Fruit fly (Drosophila melanogaster) whole organism, embryonic: Measurements from ENCODE around the gene Prx3.

ENCODE experiments used
- Blimp-1 ChIP-seq: fragments of 200-800 bp; sonication (Bioruptor generic); optimal IDR thresholded peaks from 3 replicates; lab custom pipeline; 2018; ENCODE audit warnings: missing biosample characterization, missing genetic modification characterization, mild to moderate bottlenecking, moderate library complexity, missing genetic modification reagents
- CG10543 ChIP-seq: fragments of 200-800 bp; sonication (Bioruptor generic); optimal IDR thresholded peaks from 3 replicates; lab custom pipeline; 2017; ENCODE audit warnings: missing biosample characterization, mild to moderate bottlenecking, missing genetic modification characterization, moderate library complexity
- CG12155 ChIP-seq: fragments of 200-800 bp; sonication (Bioruptor generic); optimal IDR thresholded peaks from 3 replicates; lab custom pipeline; 2016; ENCODE audit warnings: missing biosample characterization, missing genetic modification characterization
- CG13624 ChIP-seq: fragments of 200-800 bp; sonication (Bioruptor generic); optimal IDR thresholded peaks from 2 replicates; lab custom pipeline; 2016; ENCODE audit warnings: missing biosample characterization, missing genetic modification characterization
- CG13894 ChIP-seq: fragments of 200-800 bp; sonication (Bioruptor generic); optimal IDR thresholded peaks from 3 replicates; lab custom pipeline; 2018; ENCODE audit warnings: missing biosample characterization, mild to moderate bottlenecking, missing genetic modification characterization, moderate library complexity
- CG15269 ChIP-seq: fragments of 200-800 bp; sonication (Bioruptor generic); optimal IDR thresholded peaks from 2 replicates; lab custom pipeline; 2018; ENCODE audit warnings: missing biosample characterization, mild to moderate bottlenecking, missing genetic modification characterization, moderate library complexity
- CG17359 ChIP-seq: fragments of 200-800 bp; sonication (Bioruptor generic); optimal IDR thresholded peaks from 3 replicates; lab custom pipeline; 2018; ENCODE audit warnings: missing biosample characterization, mild to moderate bottlenecking, missing genetic modification characterization, moderate library complexity
- CG17385 ChIP-seq: fragments of 200-800 bp; sonication (Bioruptor generic); optimal IDR thresholded peaks from 3 replicates; lab custom pipeline; 2018; ENCODE audit warnings: missing biosample characterization, mild to moderate bottlenecking, missing genetic modification characterization
- CG1832 ChIP-seq: fragments of 200-800 bp; sonication (Bioruptor generic); optimal IDR thresholded peaks from 2 replicates; lab custom pipeline; 2017; ENCODE audit warnings: missing biosample characterization, mild to moderate bottlenecking, missing genetic modification characterization, inconsistent platforms
- CG2116 ChIP-seq: fragments of 200-800 bp; sonication (Bioruptor generic); optimal IDR thresholded peaks from 3 replicates; lab custom pipeline; 2018; ENCODE audit warnings: missing biosample characterization, mild to moderate bottlenecking, missing genetic modification characterization
- CG2678 ChIP-seq: fragments of 200-800 bp; sonication (Bioruptor generic); optimal IDR thresholded peaks from 3 replicates; lab custom pipeline; 2019; ENCODE audit warnings: missing biosample characterization, mild to moderate bottlenecking, missing genetic modification characterization, moderate library complexity
- CG2712 ChIP-seq: fragments of 200-800 bp; optimal IDR thresholded peaks from 3 replicates; lab custom pipeline; 2019; ENCODE audit warnings: missing biosample characterization, mild to moderate bottlenecking, missing genetic modification characterization, moderate library complexity
- CG3065 ChIP-seq: fragments of 200-800 bp; sonication (Bioruptor generic); optimal IDR thresholded peaks from 2 replicates; lab custom pipeline; 2016; ENCODE audit warnings: missing biosample characterization, missing genetic modification characterization
- CG31365 ChIP-seq: fragments of 200-800 bp; sonication (Bioruptor generic); optimal IDR thresholded peaks from 2 replicates; lab custom pipeline; 2018; ENCODE audit warnings: missing biosample characterization, mild to moderate bottlenecking, missing genetic modification characterization
- CG4424 ChIP-seq: fragments of 200-800 bp; sonication (Bioruptor generic); optimal IDR thresholded peaks from 3 replicates; lab custom pipeline; 2016; ENCODE audit warnings: missing biosample characterization, missing genetic modification characterization
- CG8944 ChIP-seq: fragments of 200-800 bp; sonication (Bioruptor generic); optimal IDR thresholded peaks from 3 replicates; lab custom pipeline; 2016; ENCODE audit warnings: missing biosample characterization, missing genetic modification characterization
- Deaf1 ChIP-seq: fragments of 200-800 bp; optimal IDR thresholded peaks from 3 replicates; lab custom pipeline; 2019; ENCODE audit warnings: missing biosample characterization, mild to moderate bottlenecking, missing genetic modification characterization, moderate library complexity
- Doc2 ChIP-seq: fragments of 200-800 bp; sonication (Bioruptor generic); IDR thresholded peaks from 2 replicates; pipeline ENCODE4 v1.3.6; 2022; ENCODE audit warnings: missing biosample characterization, missing genetic modification characterization
- Hey ChIP-seq: fragments of 200-800 bp; sonication (Bioruptor generic); optimal IDR thresholded peaks from 3 replicates; lab custom pipeline; 2018; ENCODE audit warnings: missing biosample characterization, mild to moderate bottlenecking, missing genetic modification characterization
- Mad ChIP-seq: fragments of 200-800 bp; sonication (Bioruptor generic); optimal IDR thresholded peaks from 2 replicates; lab custom pipeline; 2016; ENCODE audit warnings: missing biosample characterization, missing genetic modification characterization
- NK7.1 ChIP-seq: fragments of 200-800 bp; sonication (Bioruptor generic); optimal IDR thresholded peaks from 3 replicates; lab custom pipeline; 2016; ENCODE audit warnings: missing biosample characterization, missing genetic modification characterization
- Nf-YB ChIP-seq: fragments of 200-800 bp; sonication (Bioruptor generic); optimal IDR thresholded peaks from 3 replicates; lab custom pipeline; 2019; ENCODE audit warnings: missing biosample characterization, mild to moderate bottlenecking, missing genetic modification characterization, moderate library complexity
- Nf-YC ChIP-seq: fragments of 200-800 bp; optimal IDR thresholded peaks from 3 replicates; lab custom pipeline; 2019; ENCODE audit warnings: missing biosample characterization, mild to moderate bottlenecking, missing genetic modification characterization, moderate library complexity
- Trl ChIP-seq, 3 experiments: fragments of >200 bp in 2 of 3; fragments of 200-800 bp in 1 of 3; sonication (Bioruptor generic) in 1 of 3; optimal IDR thresholded peaks; 2 replicates in 1 of 3; 3 replicates in 2 of 3; lab custom pipeline; 2016 to 2017; ENCODE audit warnings: missing biosample characterization in 1 of 3, missing genetic modification characterization in 1 of 3
- abd-A ChIP-seq: fragments of 200-800 bp; sonication (Bioruptor generic); optimal IDR thresholded peaks from 3 replicates; lab custom pipeline; 2019; ENCODE audit warnings: missing biosample characterization, mild to moderate bottlenecking, missing genetic modification characterization, moderate library complexity
- cg ChIP-seq: fragments of 200-800 bp; sonication (Bioruptor generic); optimal IDR thresholded peaks from 3 replicates; lab custom pipeline; 2019; ENCODE audit warnings: missing biosample characterization, mild to moderate bottlenecking, missing genetic modification characterization, moderate library complexity
- ci ChIP-seq: fragments of 200-800 bp; sonication (Bioruptor generic); IDR thresholded peaks from 3 replicates; pipeline ENCODE4 v1.3.6; 2022; ENCODE audit warnings: missing biosample characterization, missing genetic modification characterization
- crol ChIP-seq: fragments of 200-800 bp; sonication (Bioruptor generic); IDR thresholded peaks from 2 replicates; pipeline ENCODE4 v1.3.6; 2022; ENCODE audit warnings: missing biosample characterization, missing genetic modification characterization
- eyg ChIP-seq: fragments of 200-800 bp; sonication (Bioruptor generic); optimal IDR thresholded peaks from 3 replicates; lab custom pipeline; 2016; ENCODE audit warnings: missing biosample characterization, missing genetic modification characterization
- fd96Cb ChIP-seq: fragments of 200-800 bp; sonication (Bioruptor generic); optimal IDR thresholded peaks from 2 replicates; lab custom pipeline; 2018; ENCODE audit warnings: missing biosample characterization, mild to moderate bottlenecking, missing genetic modification characterization, moderate library complexity
- ftz-f1 ChIP-seq: fragments of 200-800 bp; sonication (Bioruptor generic); optimal IDR thresholded peaks from 2 replicates; lab custom pipeline; 2016; ENCODE audit warnings: missing biosample characterization, missing genetic modification characterization
- fu2 ChIP-seq: fragments of 200-800 bp; sonication (Bioruptor generic); optimal IDR thresholded peaks from 2 replicates; lab custom pipeline; 2016; ENCODE audit warnings: missing biosample characterization, missing genetic modification characterization
- pfk ChIP-seq: fragments of 200-800 bp; sonication (Bioruptor generic); optimal IDR thresholded peaks from 2 replicates; lab custom pipeline; 2018; ENCODE audit warnings: missing biosample characterization, mild to moderate bottlenecking, missing genetic modification characterization, moderate library complexity
- pnt ChIP-seq: fragments of 200-800 bp; sonication (Bioruptor generic); optimal IDR thresholded peaks from 3 replicates; lab custom pipeline; 2016; ENCODE audit warnings: missing biosample characterization, missing genetic modification characterization
- pum ChIP-seq: fragments of 200-800 bp; sonication (Bioruptor generic); optimal IDR thresholded peaks from 2 replicates; lab custom pipeline; 2016; ENCODE audit warnings: missing biosample characterization, missing genetic modification characterization
- sc ChIP-seq, 3 experiments: fragments of >200 bp in 2 of 3; fragments of 200-800 bp in 1 of 3; sonication (Bioruptor generic) in 1 of 3; optimal IDR thresholded peaks; 2 replicates in 2 of 3; 3 replicates in 1 of 3; lab custom pipeline; 2017; ENCODE audit warnings: mild to moderate bottlenecking in 1 of 3, missing biosample characterization in 1 of 3, missing genetic modification characterization in 1 of 3, missing genetic modification reagents in 1 of 3
- seq ChIP-seq: fragments of 200-800 bp; sonication (Bioruptor generic); IDR thresholded peaks from 2 replicates; pipeline ENCODE4 v1.3.6; 2022; ENCODE audit warnings: missing biosample characterization, missing genetic modification characterization
- sim ChIP-seq: fragments of 200-800 bp; sonication (Bioruptor generic); IDR thresholded peaks from 2 replicates; pipeline ENCODE4 v1.3.6; 2022; ENCODE audit warnings: missing biosample characterization, missing genetic modification characterization
- tgo ChIP-seq: fragments of 200-800 bp; sonication (Bioruptor generic); IDR thresholded peaks from 3 replicates; pipeline ENCODE4 v1.3.6; 2022; ENCODE audit warnings: missing biosample characterization, missing genetic modification characterization
- tll ChIP-seq, 2 experiments: fragments of 200-800 bp in 1 of 2; fragments of >200 bp in 1 of 2; sonication (Bioruptor generic) in 1 of 2; optimal IDR thresholded peaks; 2 replicates each; lab custom pipeline; 2017 to 2019; ENCODE audit warnings: missing biosample characterization in 2 of 2, missing genetic modification characterization in 2 of 2, mild to moderate bottlenecking in 1 of 2, moderate library complexity in 1 of 2
- toy ChIP-seq: fragments of 200-800 bp; sonication (Bioruptor generic); IDR thresholded peaks from 2 replicates; pipeline ENCODE4 v1.3.6; 2022; ENCODE audit warnings: missing biosample characterization, missing genetic modification characterization
- unc-4 ChIP-seq: fragments of 200-800 bp; sonication (Bioruptor generic); IDR thresholded peaks from 2 replicates; pipeline ENCODE4 v1.3.6; 2022; ENCODE audit warnings: missing biosample characterization, missing genetic modification characterization; ENCODE audit not compliant: partially characterized antibody
- vnd ChIP-seq: fragments of 200-800 bp; sonication (Bioruptor generic); IDR thresholded peaks from 3 replicates; pipeline ENCODE4 v1.3.6; 2022; ENCODE audit warnings: missing biosample characterization, missing genetic modification characterization; ENCODE audit not compliant: partially characterized antibody
- yki ChIP-seq: fragments of >200 bp; optimal IDR thresholded peaks from 3 replicates; lab custom pipeline; 2018
- z ChIP-seq: fragments of 200-800 bp; sonication (Bioruptor generic); IDR thresholded peaks from 3 replicates; pipeline ENCODE4 v1.3.6; 2022; ENCODE audit warnings: missing biosample characterization, missing genetic modification characterization

Gene Prx3

dm6 chr3R:17557487-17557886 is 11.2 kb upstream of the Prx3 start:
- TF ChIP-seq CG12155 (GFP tag; lab: Kevin White, UChicago) (no peak), Trl (optimal IDR thresholded peaks at IDR 0.05; lab: Kevin White, UChicago) (peak; percentile 85 to 86), Trl (GFP tag; optimal IDR thresholded peaks at IDR 0.05; lab: Kevin White, UChicago) (no peak), crol (0 out of 2 replicates have a peak, but pooled peaks have one; percentile 2), CG3065 (GFP tag; lab: Kevin White, UChicago) (no peak), Blimp-1 (GFP tag; lab: Kevin White, UChicago) (peak; percentile 35), Hey (tag; lab: Kevin White, UChicago) (no peak), toy (GFP tag; lab: Robert Waterston, UW) (no peak), CG2678 (no peak), CG31365 (tag; lab: Kevin White, UChicago) (no peak), seq (peak; percentile 60; the same call in 1 of the 2 replicates), CG2116 (GFP tag; lab: Kevin White, UChicago) (no peak), pfk (GFP tag; lab: Kevin White, UChicago) (peak; percentile 86), CG13624 (GFP tag; lab: Kevin White, UChicago) (no peak), CG13894 (tag; lab: Kevin White, UChicago) (no peak), vnd (GFP tag; lab: Robert Waterston, UW) (no peak), Mad (GFP tag; lab: Kevin White, UChicago) (no peak), cg (GFP tag; lab: Kevin White, UChicago) (peak; percentile 34), fd96Cb (no peak), CG1832 (peak; percentile 58), CG15269 (tag; lab: Kevin White, UChicago) (no peak), CG17385 (no peak), tll (GFP tag; optimal IDR thresholded peaks at IDR 0.05; lab: Kevin White, UChicago) (peak in 1 of 2 experiments; percentile 11), abd-A (tag; lab: Kevin White, UChicago) (peak; percentile 35), z (GFP tag; lab: Robert Waterston, UW) (0 out of 3 replicates have a peak, but pooled peaks have one; percentile 25), fu2 (GFP tag; lab: Kevin White, UChicago) (no peak), Doc2 (no peak), pum (GFP tag; lab: Kevin White, UChicago) (no peak), unc-4 (GFP tag; lab: Robert Waterston, UW) (no peak), CG4424 (GFP tag; lab: Kevin White, UChicago) (no peak), Nf-YB (GFP tag; lab: Kevin White, UChicago) (peak; percentile 96), CG2712 (tag; lab: Kevin White, UChicago) (no peak), NK7.1 (GFP tag; lab: Kevin White, UChicago) (no peak), eyg (GFP tag; lab: Kevin White, UChicago) (no peak), pnt (GFP tag; lab: Kevin White, UChicago) (no peak), Nf-YC (tag; lab: Kevin White, UChicago) (peak; percentile 96), CG17359 (tag; lab: Kevin White, UChicago) (no peak), ftz-f1 (GFP tag; lab: Kevin White, UChicago) (no peak), yki (lab: Kevin White, UChicago) (peak; percentile 74), ci (GFP tag; lab: Robert Waterston, UW) (no peak), sc (optimal IDR thresholded peaks at IDR 0.05; lab: Kevin White, UChicago) (no peak), sc (GFP tag; optimal IDR thresholded peaks at IDR 0.05; lab: Kevin White, UChicago) (no peak), tgo (GFP tag; lab: Robert Waterston, UW) (no peak), sim (GFP tag; lab: Robert Waterston, UW) (no peak), CG8944 (GFP tag; lab: Kevin White, UChicago) (no peak), CG10543 (no peak), Deaf1 (peak; percentile 6)
